Worm (Caenorhabditis elegans): ENCODE data around the gene mrpl-28.

mrpl-28 gene

DNA sequence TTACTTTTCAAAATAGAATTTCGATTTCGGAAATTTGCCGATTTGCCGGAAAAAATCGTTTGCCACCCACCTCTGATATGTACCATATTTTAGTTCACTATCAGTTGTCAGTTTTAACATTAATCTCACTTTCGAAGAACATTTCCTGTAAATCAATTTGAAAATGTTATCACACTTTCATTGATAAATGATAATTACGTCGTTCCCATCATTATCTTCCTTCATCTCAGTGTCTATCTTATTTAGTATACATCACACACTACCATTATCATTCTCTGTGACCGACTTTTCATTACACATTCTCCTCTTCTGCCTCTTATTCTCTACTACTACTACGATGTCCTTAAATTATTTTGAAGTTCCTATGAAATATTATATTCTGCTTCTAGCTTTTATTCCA lies 30.7 kb upstream of the mrpl-28 start, which contains the start of gene T01D1.8:
Gene T01D1.8 (plus strand): TSS at position 236 of the 400 bp plus-strand sequence.
- TF ChIP-seq lsy-2 (tag; optimal IDR thresholded peaks at IDR 0.05) (no peak), dmd-4 (tag; optimal IDR thresholded peaks at IDR 0.05) (no peak), crh-2 (tag; optimal IDR thresholded peaks at IDR 0.05) (no peak), ztf-4 (tag; optimal IDR thresholded peaks at IDR 0.05) (no peak), elt-3 (tag; optimal IDR thresholded peaks at IDR 0.05) (no peak), mdl-1 (tag; optimal IDR thresholded peaks at IDR 0.05) (no peak), aly-2 (tag; optimal IDR thresholded peaks at IDR 0.05) (no peak), F13H6.1 (tag; optimal IDR thresholded peaks at IDR 0.05) (no peak)

DNA sequence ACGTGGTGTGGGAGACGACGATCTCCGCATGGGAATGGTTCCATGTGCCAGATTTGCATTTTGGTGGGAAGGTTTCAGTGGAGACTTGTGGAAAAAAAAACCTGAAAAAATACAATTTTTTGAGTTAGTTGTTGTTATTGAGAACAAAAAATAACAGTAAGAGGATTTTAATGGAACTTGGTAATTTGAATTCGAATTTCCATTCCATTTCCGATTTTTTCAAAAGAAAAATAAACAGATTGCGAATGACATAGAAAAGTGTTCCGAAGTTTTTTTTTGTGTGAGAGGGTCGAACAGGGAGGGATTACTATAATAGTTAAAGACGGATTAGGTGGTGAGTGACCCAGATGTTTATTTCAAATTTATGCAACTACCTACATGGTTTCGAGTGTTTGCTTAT lies 23.2 kb upstream of the mrpl-28 start, which contains the start of gene T01D1.4:
Gene T01D1.4 (minus strand): TSS at position 101 of the 400 bp plus-strand sequence.
- no peak for TF ChIP-seq sem-4 (tag; optimal IDR thresholded peaks at IDR 0.05)
- TF ChIP-seq mbf-1 (tag; optimal IDR thresholded peaks at IDR 0.05): no peak
- TF ChIP-seq R02D3.7 (tag; optimal IDR thresholded peaks at IDR 0.05): no peak
- no peak for TF ChIP-seq F13H6.1 (tag; optimal IDR thresholded peaks at IDR 0.05)
- TF ChIP-seq nhr-6 (tag; optimal IDR thresholded peaks at IDR 0.05): no peak
- no peak for TF ChIP-seq peb-1 (tag; optimal IDR thresholded peaks at IDR 0.05)
- no peak for TF ChIP-seq gmeb-1 (tag; optimal IDR thresholded peaks at IDR 0.05)
- no peak for TF ChIP-seq ceh-16 (tag; optimal IDR thresholded peaks at IDR 0.05)
- no peak for TF ChIP-seq nhr-77 (tag; optimal IDR thresholded peaks at IDR 0.05)
- no peak for TF ChIP-seq skn-1 (tag; optimal IDR thresholded peaks at IDR 0.05)
- no peak for TF ChIP-seq aly-2 (tag; optimal IDR thresholded peaks at IDR 0.05)
- no peak for TF ChIP-seq nhr-237 (tag; optimal IDR thresholded peaks at IDR 0.05)
- no peak for TF ChIP-seq elt-1 (tag; optimal IDR thresholded peaks at IDR 0.05)
- no peak for TF ChIP-seq nhr-23 (tag; optimal IDR thresholded peaks at IDR 0.05)
- no peak for TF ChIP-seq unc-39 (tag; optimal IDR thresholded peaks at IDR 0.05)

DNA sequence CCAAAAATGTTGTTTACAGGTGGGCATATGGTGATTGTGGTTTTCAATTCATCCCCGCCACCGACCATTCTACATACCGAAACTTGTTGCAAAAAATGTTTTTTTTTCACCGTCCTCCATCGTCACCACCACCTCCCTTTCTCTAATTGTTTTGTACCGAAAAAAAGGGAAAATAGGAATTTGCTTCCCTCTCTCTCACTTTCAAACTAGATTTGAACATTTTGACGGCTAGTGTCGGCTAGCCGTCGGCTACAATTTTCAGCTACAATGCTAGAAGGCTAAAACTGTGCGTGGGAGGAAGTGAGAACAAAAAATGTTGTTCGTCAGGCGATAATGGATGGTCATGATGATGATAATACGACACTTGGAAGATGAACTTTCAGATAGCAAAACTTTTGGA lies 22.3 kb upstream of the mrpl-28 start:
- TF ChIP-seq fos-1 (tag; optimal IDR thresholded peaks at IDR 0.05) (no peak), ceh-16 (tag; optimal IDR thresholded peaks at IDR 0.05) (no peak), ztf-4 (tag; optimal IDR thresholded peaks at IDR 0.05) (no peak), blmp-1 (tag; optimal IDR thresholded peaks at IDR 0.05; ENCODE audit: insufficient read depth) (peak; percentile 39), nhr-25 (tag; optimal IDR thresholded peaks at IDR 0.05) (peak; percentile 65), elt-1 (tag; optimal IDR thresholded peaks at IDR 0.05) (no peak)

DNA sequence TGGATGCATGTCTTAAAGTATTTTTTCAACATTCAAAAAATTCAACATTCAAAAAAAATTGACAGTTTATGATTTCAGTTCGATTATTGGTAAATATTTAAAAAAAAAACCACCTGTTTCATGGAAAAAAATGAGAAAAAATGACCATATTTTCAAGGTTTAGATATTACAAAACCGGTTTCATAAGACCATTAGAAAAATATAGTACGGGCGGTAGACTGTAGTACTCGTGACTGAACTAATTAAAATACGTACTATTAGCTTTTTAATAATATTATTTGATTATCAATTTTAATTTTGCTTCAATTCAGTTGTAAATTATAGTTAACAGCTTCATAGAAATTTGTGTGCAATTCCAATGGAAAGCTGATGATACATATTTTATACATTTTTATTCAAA lies 20.8 kb upstream of the mrpl-28 start:
- TF ChIP-seq ceh-16 (tag; optimal IDR thresholded peaks at IDR 0.05): no peak
- no peak for TF ChIP-seq lin-11 (tag; optimal IDR thresholded peaks at IDR 0.05)
- peak; percentile 46 for TF ChIP-seq nhr-25 (tag; optimal IDR thresholded peaks at IDR 0.05)
- no peak for TF ChIP-seq sem-4 (tag; optimal IDR thresholded peaks at IDR 0.05)
- TF ChIP-seq aly-2 (tag; optimal IDR thresholded peaks at IDR 0.05): no peak
- no peak for TF ChIP-seq nhr-237 (tag; optimal IDR thresholded peaks at IDR 0.05)

DNA sequence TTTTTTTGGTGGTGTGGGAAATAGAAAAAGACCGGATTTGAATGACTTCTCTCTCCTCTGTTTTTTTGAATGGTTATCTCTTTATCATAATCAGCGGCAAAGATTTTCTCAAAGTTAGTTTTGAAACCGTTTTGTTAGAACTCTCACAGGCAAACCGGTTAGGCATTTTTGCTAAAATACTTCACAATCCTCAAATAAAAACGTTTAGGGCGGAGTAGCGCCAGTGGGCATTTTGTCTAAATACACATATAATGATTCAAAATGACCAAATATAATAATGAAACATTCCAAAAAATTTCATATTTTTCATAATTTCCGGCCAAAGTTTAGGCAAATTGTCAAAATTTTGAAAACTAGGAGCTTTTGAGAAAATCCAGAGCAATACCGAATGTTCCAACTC lies 20.1 kb upstream of the mrpl-28 start, which contains the start of gene T01D1.3:
Gene T01D1.3 (minus strand): TSS at position 101 of the 400 bp plus-strand sequence.
- TF ChIP-seq mab-5 (tag; optimal IDR thresholded peaks at IDR 0.05) (no peak), sem-4 (tag; optimal IDR thresholded peaks at IDR 0.05) (no peak), unc-39 (tag; optimal IDR thresholded peaks at IDR 0.05) (no peak), nhr-21 (tag; optimal IDR thresholded peaks at IDR 0.05) (no peak), gmeb-1 (tag; optimal IDR thresholded peaks at IDR 0.05) (no peak), ZK546.5 (tag; optimal IDR thresholded peaks at IDR 0.05) (no peak), ama-1 (optimal IDR thresholded peaks at IDR 0.05) (no peak), Y55F3AM.14 (GFP tag; optimal IDR thresholded peaks at IDR 0.05) (no peak), alr-1 (tag; optimal IDR thresholded peaks at IDR 0.05) (no peak), zag-1 (tag; optimal IDR thresholded peaks at IDR 0.05) (no peak), ceh-82 (tag; optimal IDR thresholded peaks at IDR 0.05) (no peak), ztf-1 (GFP tag; conservative IDR thresholded peaks at IDR 0.05) (no peak), nhr-25 (tag; optimal IDR thresholded peaks at IDR 0.05) (no peak), nhr-77 (tag; optimal IDR thresholded peaks at IDR 0.05) (no peak), nhr-6 (tag; optimal IDR thresholded peaks at IDR 0.05) (no peak), elt-1 (tag; optimal IDR thresholded peaks at IDR 0.05) (no peak), nhr-10 (tag; optimal IDR thresholded peaks at IDR 0.05) (no peak), peb-1 (tag; optimal IDR thresholded peaks at IDR 0.05) (no peak)

Measured in whole organism, L2 larva.